Fruit fly (Drosophila melanogaster): ENCODE measurements around the gene PVRAP.

DNA sequence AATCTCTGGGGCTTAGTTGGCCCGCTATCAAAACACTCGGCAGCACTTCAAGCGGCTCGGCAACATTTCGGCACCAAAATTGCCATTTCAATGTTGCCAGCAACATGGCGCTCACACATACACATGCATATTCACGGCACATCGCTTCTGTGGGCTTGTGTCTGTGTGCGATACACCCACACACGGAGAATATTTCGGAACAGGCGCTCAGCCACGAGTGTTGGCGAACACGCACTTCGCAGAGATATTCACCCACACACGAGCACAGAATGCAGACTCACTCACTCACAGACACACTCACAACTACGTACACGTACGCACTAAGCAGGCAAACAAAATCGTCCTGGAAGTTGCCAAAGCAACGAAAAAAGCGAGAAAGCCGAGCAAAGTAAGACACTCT is 3.9 kb downstream of the PVRAP start:
- no peak for TF ChIP-seq CG16779 (GFP tag; IDR thresholded peaks at IDR 0.05)
- no peak for TF ChIP-seq CG18262 (tag; optimal IDR thresholded peaks at IDR 0.05)
- TF ChIP-seq Lpt (GFP tag; optimal IDR thresholded peaks at IDR 0.05) = no peak
- no peak for TF ChIP-seq hth (optimal IDR thresholded peaks at IDR 0.05)
- no peak for TF ChIP-seq CG2199 (GFP tag; IDR thresholded peaks at IDR 0.05)
- no peak for TF ChIP-seq HLH4C (GFP tag; IDR thresholded peaks at IDR 0.05; ENCODE audit: partially characterized antibody)
- no peak for TF ChIP-seq CG2678 (tag; optimal IDR thresholded peaks at IDR 0.05)
- no peak for TF ChIP-seq CG6654 (GFP tag; optimal IDR thresholded peaks at IDR 0.05)
- TF ChIP-seq Myb (GFP tag; optimal IDR thresholded peaks at IDR 0.05) = no peak
- TF ChIP-seq CG14667 (GFP tag; IDR thresholded peaks at IDR 0.05) = no peak
- TF ChIP-seq Fer2 (tag; optimal IDR thresholded peaks at IDR 0.05) = no peak
- no peak for TF ChIP-seq Asciz (GFP tag; optimal IDR thresholded peaks at IDR 0.05)

All from whole organism, embryonic.